Fruit fly (Drosophila melanogaster) whole organism, prepupa: ENCODE measurements around the gene Rassf.

Experiments used
- CG10631 ChIP-seq: fragments of 200-800 bp; sonication (Bioruptor generic); optimal IDR thresholded peaks from 2 replicates; lab custom pipeline; 2016; ENCODE audit warnings: missing biosample characterization, missing genetic modification characterization
- CG10669 ChIP-seq: fragments of 200-800 bp; sonication (Bioruptor generic); optimal IDR thresholded peaks from 3 replicates; lab custom pipeline; 2018; ENCODE audit warnings: missing biosample characterization, mild to moderate bottlenecking, missing genetic modification characterization, moderate library complexity
- CG11294 ChIP-seq: fragments of 200-800 bp; sonication (Bioruptor generic); IDR thresholded peaks from 2 replicates; pipeline ENCODE4 v1.3.6; 2022; ENCODE audit warnings: missing biosample characterization, missing genetic modification characterization
- CG11762 ChIP-seq: fragments of 200-800 bp; sonication (Bioruptor generic); optimal IDR thresholded peaks from 3 replicates; lab custom pipeline; 2016; ENCODE audit warnings: missing biosample characterization, missing genetic modification characterization; ENCODE audit not compliant: insufficient read depth
- CG11902 ChIP-seq: fragments of 200-800 bp; sonication (Bioruptor generic); optimal IDR thresholded peaks from 3 replicates; lab custom pipeline; 2016; ENCODE audit warnings: missing biosample characterization, missing genetic modification characterization
- CG1621 ChIP-seq: fragments of 200-800 bp; sonication (Bioruptor generic); optimal IDR thresholded peaks from 3 replicates; lab custom pipeline; 2018; ENCODE audit warnings: missing biosample characterization, mild to moderate bottlenecking, missing genetic modification characterization
- CG3032 ChIP-seq: fragments of 200-800 bp; optimal IDR thresholded peaks from 2 replicates; lab custom pipeline; 2019; ENCODE audit warnings: missing biosample characterization, mild to moderate bottlenecking, missing genetic modification characterization, moderate library complexity
- CG31627 ChIP-seq: fragments of 200-800 bp; sonication (Bioruptor generic); optimal IDR thresholded peaks from 3 replicates; lab custom pipeline; 2016; ENCODE audit warnings: missing biosample characterization, missing genetic modification characterization
- CG32006 ChIP-seq: fragments of 200-800 bp; sonication (Bioruptor generic); optimal IDR thresholded peaks from 3 replicates; lab custom pipeline; 2017; ENCODE audit warnings: missing biosample characterization, mild to moderate bottlenecking, missing genetic modification characterization
- CG34406 ChIP-seq: fragments of 200-800 bp; sonication (Bioruptor generic); optimal IDR thresholded peaks from 3 replicates; lab custom pipeline; 2016; ENCODE audit warnings: missing biosample characterization, missing genetic modification characterization
- CG3919 ChIP-seq: fragments of 200-800 bp; sonication (Bioruptor generic); optimal IDR thresholded peaks from 3 replicates; lab custom pipeline; 2016; ENCODE audit warnings: missing biosample characterization, missing genetic modification characterization
- CG4318 ChIP-seq: fragments of 200-800 bp; sonication (Bioruptor generic); optimal IDR thresholded peaks from 3 replicates; lab custom pipeline; 2017; ENCODE audit warnings: missing biosample characterization, mild to moderate bottlenecking, missing genetic modification characterization
- CG6163 ChIP-seq: fragments of 200-800 bp; sonication (Bioruptor generic); IDR thresholded peaks from 3 replicates; pipeline ENCODE4 v1.3.6; 2022; ENCODE audit warnings: missing biosample characterization, missing genetic modification characterization
- CG6276 ChIP-seq: fragments of 200-800 bp; sonication (Bioruptor generic); optimal IDR thresholded peaks from 2 replicates; lab custom pipeline; 2017; ENCODE audit warnings: missing biosample characterization, mild to moderate bottlenecking, missing genetic modification characterization
- CG6792 ChIP-seq: fragments of 200-800 bp; sonication (Bioruptor generic); optimal IDR thresholded peaks from 3 replicates; lab custom pipeline; 2016; ENCODE audit warnings: missing biosample characterization, missing genetic modification characterization
- CG6808 ChIP-seq: fragments of 200-800 bp; sonication (Bioruptor generic); optimal IDR thresholded peaks from 3 replicates; lab custom pipeline; 2017; ENCODE audit warnings: missing biosample characterization, missing genetic modification characterization, mild to moderate bottlenecking, moderate library complexity, missing genetic modification reagents
- CG6854 ChIP-seq: fragments of 200-800 bp; sonication (Bioruptor generic); optimal IDR thresholded peaks from 2 replicates; lab custom pipeline; 2017; ENCODE audit warnings: missing biosample characterization, mild to moderate bottlenecking, missing genetic modification characterization
- CG7368 ChIP-seq: fragments of 200-800 bp; sonication (Bioruptor generic); optimal IDR thresholded peaks from 3 replicates; lab custom pipeline; 2016; ENCODE audit warnings: missing biosample characterization, missing genetic modification characterization
- CG8119 ChIP-seq: fragments of 200-800 bp; sonication (Bioruptor generic); IDR thresholded peaks from 3 replicates; pipeline ENCODE4 v1.3.6; 2022; ENCODE audit warnings: missing biosample characterization, missing genetic modification characterization
- CG8632 ChIP-seq: fragments of 200-800 bp; sonication (Bioruptor generic); optimal IDR thresholded peaks from 3 replicates; lab custom pipeline; 2016; ENCODE audit warnings: missing biosample characterization, missing genetic modification characterization
- CG9139 ChIP-seq: fragments of 200-800 bp; sonication (Bioruptor generic); optimal IDR thresholded peaks from 3 replicates; lab custom pipeline; 2017; ENCODE audit warnings: missing biosample characterization, mild to moderate bottlenecking, missing genetic modification characterization
- Eip75B ChIP-seq: fragments of 200-800 bp; sonication (Bioruptor generic); optimal IDR thresholded peaks from 3 replicates; lab custom pipeline; 2016; ENCODE audit warnings: missing biosample characterization, missing genetic modification characterization
- Eip78C ChIP-seq: fragments of 200-800 bp; sonication (Bioruptor generic); peaks from one replicate; lab custom pipeline; 2016; ENCODE audit warnings: missing biosample characterization, missing genetic modification characterization
- Eip93F ChIP-seq: fragments of 200-800 bp; sonication (Bioruptor generic); optimal IDR thresholded peaks from 2 replicates; lab custom pipeline; 2016; ENCODE audit warnings: missing biosample characterization, mild to moderate bottlenecking, missing genetic modification characterization
- Ets21C ChIP-seq: fragments of 200-800 bp; sonication (Bioruptor generic); optimal IDR thresholded peaks from 3 replicates; lab custom pipeline; 2016; ENCODE audit warnings: missing biosample characterization, missing genetic modification characterization
- Ets96B ChIP-seq: fragments of 200-800 bp; optimal IDR thresholded peaks from 2 replicates; lab custom pipeline; 2019; ENCODE audit warnings: missing biosample characterization, mild to moderate bottlenecking, missing genetic modification characterization, moderate library complexity
- Gug ChIP-seq: fragments of 200-800 bp; sonication (Bioruptor generic); IDR thresholded peaks from 2 replicates; pipeline ENCODE4 v1.3.6; 2022; ENCODE audit warnings: missing biosample characterization, missing genetic modification characterization
- Hr38 ChIP-seq: sonication (Bioruptor generic); optimal IDR thresholded peaks from 2 replicates; lab custom pipeline; 2016; ENCODE audit warnings: missing biosample characterization, missing genetic modification characterization
- Hr39 ChIP-seq: fragments of 200-800 bp; sonication (Bioruptor generic); optimal IDR thresholded peaks from 2 replicates; lab custom pipeline; 2016; ENCODE audit warnings: missing biosample characterization, missing genetic modification characterization
- Lpt ChIP-seq: fragments of 200-800 bp; sonication (Bioruptor generic); optimal IDR thresholded peaks from 3 replicates; lab custom pipeline; 2016; ENCODE audit warnings: missing biosample characterization, missing genetic modification characterization
- Met ChIP-seq: fragments of 200-800 bp; sonication (Bioruptor generic); optimal IDR thresholded peaks from 3 replicates; lab custom pipeline; 2016; ENCODE audit warnings: missing biosample characterization, missing genetic modification characterization
- OdsH ChIP-seq: fragments of 200-800 bp; sonication (Bioruptor generic); optimal IDR thresholded peaks from 3 replicates; lab custom pipeline; 2016; ENCODE audit warnings: missing biosample characterization, missing genetic modification characterization
- Smox ChIP-seq: fragments of 200-800 bp; sonication (Bioruptor generic); optimal IDR thresholded peaks from 3 replicates; lab custom pipeline; 2016; ENCODE audit warnings: missing biosample characterization, missing genetic modification characterization
- Sox102F ChIP-seq: fragments of 200-800 bp; sonication (Bioruptor generic); optimal IDR thresholded peaks from 2 replicates; lab custom pipeline; 2016; ENCODE audit warnings: missing biosample characterization, mild to moderate bottlenecking, missing genetic modification characterization
- Sox14 ChIP-seq: fragments of 200-800 bp; sonication (Bioruptor generic); optimal IDR thresholded peaks from 3 replicates; lab custom pipeline; 2016; ENCODE audit warnings: missing biosample characterization, missing genetic modification characterization
- Sox15 ChIP-seq: fragments of 200-800 bp; sonication (Bioruptor generic); optimal IDR thresholded peaks from 3 replicates; lab custom pipeline; 2016; ENCODE audit warnings: missing biosample characterization, missing genetic modification characterization
- achi ChIP-seq: fragments of 200-800 bp; sonication (Bioruptor generic); optimal IDR thresholded peaks from 3 replicates; lab custom pipeline; 2016; ENCODE audit warnings: missing biosample characterization, missing genetic modification characterization
- acj6 ChIP-seq: fragments of 200-800 bp; sonication (Bioruptor generic); optimal IDR thresholded peaks from 3 replicates; lab custom pipeline; 2016; ENCODE audit warnings: missing biosample characterization, missing genetic modification characterization
- dac ChIP-seq: fragments of 200-800 bp; sonication (Bioruptor generic); optimal IDR thresholded peaks from 2 replicates; lab custom pipeline; 2017; ENCODE audit warnings: missing biosample characterization, mild to moderate bottlenecking, missing genetic modification characterization
- dsx ChIP-seq: fragments of 200-800 bp; optimal IDR thresholded peaks from 3 replicates; lab custom pipeline; 2019; ENCODE audit warnings: missing biosample characterization, mild to moderate bottlenecking, missing genetic modification characterization, moderate library complexity; ENCODE audit not compliant: poor library complexity, severe bottlenecking
- eg ChIP-seq: fragments of 200-800 bp; sonication (Bioruptor generic); IDR thresholded peaks from 3 replicates; pipeline ENCODE4 v1.3.6; 2022; ENCODE audit warnings: missing biosample characterization, missing genetic modification characterization
- fd85E ChIP-seq: fragments of 200-800 bp; sonication (Bioruptor generic); optimal IDR thresholded peaks from 3 replicates; lab custom pipeline; 2016; ENCODE audit warnings: missing biosample characterization, missing genetic modification characterization
- fkh ChIP-seq: fragments of 200-800 bp; sonication (Bioruptor generic); optimal IDR thresholded peaks from 3 replicates; lab custom pipeline; 2017; ENCODE audit warnings: missing biosample characterization, mild to moderate bottlenecking, missing genetic modification characterization, moderate library complexity
- lz ChIP-seq: fragments of 200-800 bp; sonication (Bioruptor generic); optimal IDR thresholded peaks from 3 replicates; lab custom pipeline; 2016; ENCODE audit warnings: missing biosample characterization, missing genetic modification characterization
- pdm3 ChIP-seq: fragments of 200-800 bp; sonication (Bioruptor generic); optimal IDR thresholded peaks from 3 replicates; lab custom pipeline; 2016; ENCODE audit warnings: missing biosample characterization, missing genetic modification characterization
- salr ChIP-seq, 2 experiments: fragments of 200-800 bp; sonication (Bioruptor generic); optimal IDR thresholded peaks; 3 replicates each; lab custom pipeline; 2016 to 2018; ENCODE audit warnings: missing biosample characterization in 2 of 2, missing genetic modification characterization in 2 of 2, mild to moderate bottlenecking in 1 of 2
- spab ChIP-seq: fragments of 200-800 bp; sonication (Bioruptor generic); optimal IDR thresholded peaks from 2 replicates; lab custom pipeline; 2017; ENCODE audit warnings: missing biosample characterization, mild to moderate bottlenecking, missing genetic modification characterization, missing genetic modification reagents
- ss ChIP-seq, 2 experiments: fragments of 200-800 bp; sonication (Bioruptor generic); optimal IDR thresholded peaks; 2 replicates in 1 of 2; 3 replicates in 1 of 2; lab custom pipeline; 2017 to 2018; ENCODE audit warnings: mild to moderate bottlenecking in 2 of 2, missing biosample characterization in 2 of 2, missing genetic modification characterization in 2 of 2, moderate library complexity in 1 of 2
- svp ChIP-seq: fragments of 200-800 bp; sonication (Bioruptor generic); peaks from one replicate; lab custom pipeline; 2016; ENCODE audit warnings: missing biosample characterization, missing genetic modification characterization
- topi ChIP-seq: fragments of 200-800 bp; sonication (Bioruptor generic); optimal IDR thresholded peaks from 3 replicates; lab custom pipeline; 2016; ENCODE audit warnings: missing biosample characterization, missing genetic modification characterization
- vri ChIP-seq: fragments of 200-800 bp; sonication (Bioruptor generic); optimal IDR thresholded peaks from 3 replicates; lab custom pipeline; 2016; ENCODE audit warnings: missing biosample characterization, mild to moderate bottlenecking, missing genetic modification characterization

Rassf gene

dm6 chr3R:23149021-23149571, 31.4 kb upstream of the Rassf start:
- TF ChIP-seq CG6854 (peak; percentile 77), Ets96B (tag; lab: Kevin White, UChicago) (peak; percentile 89), Sox14 (GFP tag; lab: Kevin White, UChicago) (peak; percentile 47), fd85E (peak; percentile 39), Eip93F (GFP tag; lab: Kevin White, UChicago) (peak; percentile 18), pdm3 (GFP tag; lab: Kevin White, UChicago) (no peak), spab (GFP tag; lab: Kevin White, UChicago) (peak; percentile 90), acj6 (GFP tag; lab: Kevin White, UChicago) (peak; percentile 83), vri (GFP tag; lab: Kevin White, UChicago) (peak; percentile 73), CG6792 (peak; percentile 76), fkh (no peak), CG3919 (GFP tag; lab: Kevin White, UChicago) (peak; percentile 81), Hr39 (GFP tag; lab: Kevin White, UChicago) (no peak), Ets21C (GFP tag; lab: Kevin White, UChicago) (peak; percentile 8), Lpt (GFP tag; lab: Kevin White, UChicago) (no peak), ss (GFP tag; optimal IDR thresholded peaks at IDR 0.05; lab: Kevin White, UChicago) (peak; percentile 76 to 90), CG7368 (GFP tag; lab: Kevin White, UChicago) (peak; percentile 27), Met (GFP tag; lab: Kevin White, UChicago) (peak; percentile 78), CG11762 (GFP tag; lab: Kevin White, UChicago) (peak; percentile 53), CG11294 (GFP tag; lab: Robert Waterston, UW) (peak; percentile 58), CG6808 (GFP tag; lab: Kevin White, UChicago) (peak; percentile 92), Sox102F (GFP tag; lab: Kevin White, UChicago) (peak; percentile 77), OdsH (GFP tag; lab: Kevin White, UChicago) (peak; percentile 75), achi (GFP tag; lab: Kevin White, UChicago) (peak; percentile 86), salr (GFP tag; optimal IDR thresholded peaks at IDR 0.05; lab: Kevin White, UChicago) (peak; percentile 52 to 77), CG6163 (peak; percentile 79), Eip78C (peak; percentile 94), CG10631 (peak; percentile 91), Sox15 (GFP tag; lab: Kevin White, UChicago) (peak; percentile 48), CG8632 (peak; percentile 90), lz (peak; percentile 59), CG32006 (GFP tag; lab: Kevin White, UChicago) (peak; percentile 52), CG9139 (GFP tag; lab: Kevin White, UChicago) (peak; percentile 87), CG4318 (GFP tag; lab: Kevin White, UChicago) (no peak), dsx (GFP tag; lab: Kevin White, UChicago) (peak; percentile 65), Eip75B (GFP tag; lab: Kevin White, UChicago) (peak; percentile 57), svp (GFP tag; lab: Kevin White, UChicago) (peak; percentile 91), topi (peak; percentile 73), CG31627 (GFP tag; lab: Kevin White, UChicago) (peak; percentile 36), CG1621 (tag; lab: Kevin White, UChicago) (peak; percentile 63), eg (GFP tag; lab: Robert Waterston, UW) (0 out of 3 replicates have a peak, but pooled peaks have one; percentile 34), Gug (GFP tag; lab: Robert Waterston, UW) (peak; percentile 32; the same call in 1 of the 2 replicates), CG10669 (GFP tag; lab: Kevin White, UChicago) (peak; percentile 87), CG11902 (GFP tag; lab: Kevin White, UChicago) (peak; percentile 72), Smox (GFP tag; lab: Kevin White, UChicago) (no peak), CG3032 (tag; lab: Kevin White, UChicago) (peak; percentile 90), dac (no peak), CG6276 (peak; percentile 17), CG8119 (GFP tag; lab: Robert Waterston, UW) (peak; percentile 84), Hr38 (no peak), CG34406 (GFP tag; lab: Kevin White, UChicago) (peak; percentile 87)
